Worm (Caenorhabditis elegans): Measurements from ENCODE around the gene R02F11.2.

ce11 chrV:4794308-4794707, at the start of gene R02F11.2:
- TF ChIP-seq pqm-1 (tag; optimal IDR thresholded peaks at IDR 0.05) = no peak
- no peak for TF ChIP-seq nhr-76 (tag; optimal IDR thresholded peaks at IDR 0.05)
- TF ChIP-seq fkh-10 (GFP tag; optimal IDR thresholded peaks at IDR 0.05) = no peak
- no peak for TF ChIP-seq nhr-25 (tag; optimal IDR thresholded peaks at IDR 0.05)
- no peak for TF ChIP-seq jun-1 (tag; optimal IDR thresholded peaks at IDR 0.05)
- TF ChIP-seq elt-3 (tag; optimal IDR thresholded peaks at IDR 0.05) = no peak
- no peak for TF ChIP-seq unc-62 (GFP tag; optimal IDR thresholded peaks at IDR 0.05)
- TF ChIP-seq unc-39 (tag; optimal IDR thresholded peaks at IDR 0.05) = no peak
- TF ChIP-seq nhr-28 (tag; optimal IDR thresholded peaks at IDR 0.05) = no peak
- TF ChIP-seq nhr-11 (tag; optimal IDR thresholded peaks at IDR 0.05) = peak; percentile 45
- TF ChIP-seq fos-1 (tag; optimal IDR thresholded peaks at IDR 0.05) = no peak
- no peak for TF ChIP-seq ceh-28 (tag; optimal IDR thresholded peaks at IDR 0.05)
